Worm (Caenorhabditis elegans): ENCODE measurements around the gene C36C5.15.

ce11 chrV:3121743-3122142, 46.8 kb downstream of the C36C5.15 start, which contains the start of gene srt-56:
- TF ChIP-seq hmg-4 (GFP tag; optimal IDR thresholded peaks at IDR 0.05) (no peak), hnd-1 (tag; optimal IDR thresholded peaks at IDR 0.05) (no peak), ama-1 (optimal IDR thresholded peaks at IDR 0.05) (no peak)

All from whole organism, early embryonic.